Worm (Caenorhabditis elegans): ENCODE measurements around the gene acs-1.

acs-1 gene

ce11 chrV:6520385-6521080, 4.3 kb upstream of the acs-1 start, which contains the start of the genes F46E10.2 and F46E10.18:
TSS of gene F46E10.2 (plus strand) at chrV:6520435.
TSS of gene F46E10.18 (plus strand) at chrV:6521030.
- TF ChIP-seq dao-5 (tag; optimal IDR thresholded peaks at IDR 0.05), result no peak
- no peak for TF ChIP-seq W03F9.2 (tag; optimal IDR thresholded peaks at IDR 0.05)
- no peak for TF ChIP-seq him-1 (tag; optimal IDR thresholded peaks at IDR 0.05)

ce11 chrV:6522879-6523497, 1.8 kb upstream of the acs-1 start:
- no peak for TF ChIP-seq dao-5 (tag; optimal IDR thresholded peaks at IDR 0.05)
- TF ChIP-seq W03F9.2 (tag; optimal IDR thresholded peaks at IDR 0.05), result no peak
- no peak for TF ChIP-seq him-1 (tag; optimal IDR thresholded peaks at IDR 0.05)

ce11 chrV:6533030-6533429, 8.2 kb downstream of the acs-1 start, which contains the start of gene hpo-26:
TSS of gene hpo-26 (minus strand) at chrV:6533060.
- TF ChIP-seq W03F9.2 (tag; optimal IDR thresholded peaks at IDR 0.05) (no peak), dao-5 (tag; optimal IDR thresholded peaks at IDR 0.05) (no peak), him-1 (tag; optimal IDR thresholded peaks at IDR 0.05) (no peak)

- TF ChIP-seq him-1 (tag; optimal IDR thresholded peaks at IDR 0.05), result no peak
Measured at ce11 chrV:6538323-6538722, 13.5 kb downstream of the acs-1 start.

ce11 chrV:6541875-6542274, 17.1 kb downstream of the acs-1 start:
- TF ChIP-seq W03F9.2 (tag; optimal IDR thresholded peaks at IDR 0.05) (no peak), him-1 (tag; optimal IDR thresholded peaks at IDR 0.05) (no peak), dao-5 (tag; optimal IDR thresholded peaks at IDR 0.05) (no peak)

- TF ChIP-seq W03F9.2 (tag; optimal IDR thresholded peaks at IDR 0.05) (no peak), him-1 (tag; optimal IDR thresholded peaks at IDR 0.05) (no peak), dao-5 (tag; optimal IDR thresholded peaks at IDR 0.05) (no peak)
Measured at ce11 chrV:6544999-6545398, 20.2 kb downstream of the acs-1 start.

- TF ChIP-seq W03F9.2 (tag; optimal IDR thresholded peaks at IDR 0.05), result no peak
- no peak for TF ChIP-seq him-1 (tag; optimal IDR thresholded peaks at IDR 0.05)
- no peak for TF ChIP-seq dao-5 (tag; optimal IDR thresholded peaks at IDR 0.05)
Measured at ce11 chrV:6546450-6547171, 21.8 kb downstream of the acs-1 start, which contains the start of gene dre-1. TSS of gene dre-1 (minus strand) at chrV:6546500.

DNA sequence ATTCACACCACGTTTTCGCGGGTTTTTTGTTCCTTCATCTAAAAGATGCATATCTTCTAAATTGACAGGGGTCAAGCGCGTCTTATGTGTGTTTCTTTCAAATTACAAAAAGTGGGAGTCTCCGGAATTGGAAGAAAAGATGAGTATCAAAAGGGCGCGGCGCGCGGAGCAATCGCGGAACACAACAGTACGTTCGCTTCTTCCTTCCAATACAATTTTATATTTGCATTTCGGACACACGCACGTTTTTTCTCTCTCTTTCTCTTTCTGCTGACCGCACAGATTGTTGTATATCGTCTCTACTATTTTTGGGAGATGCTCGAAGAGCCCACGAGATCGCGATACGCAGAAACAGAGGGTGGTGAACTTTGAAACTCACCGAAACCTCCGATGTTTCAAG, 23.5 kb downstream of the acs-1 start:
- no peak for TF ChIP-seq dao-5 (tag; optimal IDR thresholded peaks at IDR 0.05)
- no peak for TF ChIP-seq W03F9.2 (tag; optimal IDR thresholded peaks at IDR 0.05)
- no peak for TF ChIP-seq him-1 (tag; optimal IDR thresholded peaks at IDR 0.05)

DNA sequence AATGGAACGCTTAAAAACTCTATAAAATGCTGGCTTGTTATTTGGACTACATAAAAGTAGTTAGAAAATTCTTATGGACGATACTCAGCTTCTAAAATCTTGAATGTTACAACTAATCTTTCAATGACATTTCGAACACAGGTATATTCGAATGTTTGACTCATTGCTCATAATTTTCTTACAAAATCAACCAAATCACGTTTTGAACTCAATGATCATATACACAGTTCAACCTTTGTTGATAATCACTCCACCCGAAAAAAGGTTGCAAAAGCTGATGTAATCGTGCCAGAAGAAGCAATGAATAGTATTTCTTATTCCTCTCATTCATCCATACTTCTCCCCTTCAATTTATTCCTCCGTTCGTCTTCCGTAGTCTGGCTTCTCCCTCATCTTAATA, 24.4 kb downstream of the acs-1 start, which contains the start of gene K04A8.20:
TSS of gene K04A8.20 (plus strand) at position 301 of the 400 bp plus-strand sequence.
- TF ChIP-seq dao-5 (tag; optimal IDR thresholded peaks at IDR 0.05), result no peak
- no peak for TF ChIP-seq W03F9.2 (tag; optimal IDR thresholded peaks at IDR 0.05)
- no peak for TF ChIP-seq him-1 (tag; optimal IDR thresholded peaks at IDR 0.05)

DNA sequence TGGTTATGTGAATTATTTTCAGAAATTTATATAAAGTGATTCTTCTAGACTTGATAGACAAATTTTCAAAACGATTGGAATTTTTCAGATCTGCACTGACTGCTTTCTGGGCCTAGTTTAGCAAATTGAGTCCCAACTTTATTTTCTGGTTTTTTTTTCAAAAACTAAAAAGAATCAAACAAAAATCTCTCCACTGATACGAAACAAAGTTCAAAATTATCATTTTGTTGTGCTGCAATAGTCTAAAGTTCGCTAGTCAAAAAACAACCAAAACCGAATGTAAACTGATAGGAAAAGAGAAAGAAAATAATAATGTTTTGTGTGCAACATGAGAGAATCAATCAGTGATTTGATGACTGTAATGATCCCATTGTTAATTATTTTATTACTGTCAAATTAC, 25.1 kb downstream of the acs-1 start, which contains the start of gene lipl-4:
TSS of gene lipl-4 (plus strand) at position 301 of the 400 bp plus-strand sequence.
- TF ChIP-seq dao-5 (tag; optimal IDR thresholded peaks at IDR 0.05) (no peak), him-1 (tag; optimal IDR thresholded peaks at IDR 0.05) (no peak), W03F9.2 (tag; optimal IDR thresholded peaks at IDR 0.05) (no peak)

ce11 chrV:6551707-6552390, 27.1 kb downstream of the acs-1 start, which contains the start of gene twk-10:
TSS of gene twk-10 (plus strand) at chrV:6552340.
- TF ChIP-seq dao-5 (tag; optimal IDR thresholded peaks at IDR 0.05), result peak; percentile 26
- no peak for TF ChIP-seq W03F9.2 (tag; optimal IDR thresholded peaks at IDR 0.05)

DNA sequence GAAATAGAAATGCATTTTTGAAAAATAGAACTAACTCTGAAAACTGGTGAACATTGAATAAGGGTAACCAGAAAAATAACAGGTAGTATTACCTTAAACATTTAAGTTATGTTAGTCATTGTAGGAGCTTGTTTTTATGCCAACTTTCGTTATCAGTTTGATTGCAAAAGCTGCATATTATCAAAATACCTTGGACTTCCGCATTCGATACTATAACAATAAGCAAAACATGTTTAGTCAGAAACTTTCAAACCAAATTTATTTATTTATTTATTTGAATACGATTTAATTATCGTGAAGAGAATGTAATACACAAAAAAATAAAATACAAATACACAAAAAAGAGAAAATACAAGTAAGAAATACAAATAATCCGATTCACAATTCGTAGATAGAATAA, 29.5 kb downstream of the acs-1 start, which contains the start of gene K04A8.19:
TSS of gene K04A8.19 (minus strand) at position 101 of the 400 bp plus-strand sequence.
- no peak for TF ChIP-seq dao-5 (tag; optimal IDR thresholded peaks at IDR 0.05)
- TF ChIP-seq W03F9.2 (tag; optimal IDR thresholded peaks at IDR 0.05), result no peak
- no peak for TF ChIP-seq him-1 (tag; optimal IDR thresholded peaks at IDR 0.05)

DNA sequence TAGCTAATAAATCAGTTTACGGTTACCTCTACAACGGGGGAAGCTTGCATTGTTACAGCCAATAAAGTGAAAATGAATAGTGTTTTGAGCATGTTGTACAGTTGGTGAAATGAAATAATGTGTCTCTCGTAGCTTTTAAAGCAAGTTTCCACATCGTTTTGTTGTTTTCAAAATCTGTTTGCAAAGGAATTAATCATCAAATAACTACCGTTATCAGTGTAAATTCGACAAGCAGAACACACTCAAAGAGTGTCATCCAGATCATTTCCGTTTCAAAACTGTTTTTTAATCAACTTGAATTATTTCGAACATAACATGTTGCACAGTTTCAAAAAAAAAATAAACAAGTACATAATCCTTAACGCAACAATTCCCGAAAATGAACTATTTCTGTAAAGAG, 32.2 kb downstream of the acs-1 start, which contains the start of gene spp-27:
TSS of gene spp-27 (minus strand) at position 101 of the 400 bp plus-strand sequence.
- TF ChIP-seq dao-5 (tag; optimal IDR thresholded peaks at IDR 0.05) (no peak), W03F9.2 (tag; optimal IDR thresholded peaks at IDR 0.05) (no peak), him-1 (tag; optimal IDR thresholded peaks at IDR 0.05) (no peak)

Measured in whole organism, L4/young adult.